Fruit fly (Drosophila melanogaster) whole organism, prepupa: Measurements from ENCODE around the gene CG10336.
A peak's percentile ranks its signal among the peaks of the same experiment; 100 is the strongest.

ENCODE experiments used
- Blimp-1 ChIP-seq: fragments of 200-800 bp; sonication (Bioruptor generic); optimal IDR thresholded peaks from 3 replicates; lab custom pipeline; 2017; ENCODE audit warnings: missing biosample characterization, missing genetic modification characterization, mild to moderate bottlenecking, moderate library complexity, missing genetic modification reagents
- CG10631 ChIP-seq: fragments of 200-800 bp; sonication (Bioruptor generic); optimal IDR thresholded peaks from 2 replicates; lab custom pipeline; 2016; ENCODE audit warnings: missing biosample characterization, missing genetic modification characterization
- CG10669 ChIP-seq: fragments of 200-800 bp; sonication (Bioruptor generic); optimal IDR thresholded peaks from 3 replicates; lab custom pipeline; 2018; ENCODE audit warnings: missing biosample characterization, mild to moderate bottlenecking, missing genetic modification characterization, moderate library complexity
- CG11294 ChIP-seq: fragments of 200-800 bp; sonication (Bioruptor generic); IDR thresholded peaks from 2 replicates; pipeline ENCODE4 v1.3.6; 2022; ENCODE audit warnings: missing biosample characterization, missing genetic modification characterization
- CG11902 ChIP-seq: fragments of 200-800 bp; sonication (Bioruptor generic); optimal IDR thresholded peaks from 3 replicates; lab custom pipeline; 2016; ENCODE audit warnings: missing biosample characterization, missing genetic modification characterization
- CG15336 ChIP-seq: fragments of 200-800 bp; sonication (Bioruptor generic); IDR thresholded peaks from 2 replicates; pipeline ENCODE4 v1.3.6; 2022; ENCODE audit warnings: missing biosample characterization, missing genetic modification characterization
- CG16779 ChIP-seq: fragments of 200-800 bp; sonication (Bioruptor generic); optimal IDR thresholded peaks from 3 replicates; lab custom pipeline; 2017; ENCODE audit warnings: missing biosample characterization, mild to moderate bottlenecking, missing genetic modification characterization
- CG3032 ChIP-seq: fragments of 200-800 bp; optimal IDR thresholded peaks from 2 replicates; lab custom pipeline; 2019; ENCODE audit warnings: missing biosample characterization, mild to moderate bottlenecking, missing genetic modification characterization, moderate library complexity
- CG31627 ChIP-seq: fragments of 200-800 bp; sonication (Bioruptor generic); optimal IDR thresholded peaks from 3 replicates; lab custom pipeline; 2016; ENCODE audit warnings: missing biosample characterization, missing genetic modification characterization
- CG32006 ChIP-seq: fragments of 200-800 bp; sonication (Bioruptor generic); optimal IDR thresholded peaks from 3 replicates; lab custom pipeline; 2017; ENCODE audit warnings: missing biosample characterization, mild to moderate bottlenecking, missing genetic modification characterization
- CG34406 ChIP-seq: fragments of 200-800 bp; sonication (Bioruptor generic); optimal IDR thresholded peaks from 3 replicates; lab custom pipeline; 2016; ENCODE audit warnings: missing biosample characterization, missing genetic modification characterization
- CG3919 ChIP-seq: fragments of 200-800 bp; sonication (Bioruptor generic); optimal IDR thresholded peaks from 3 replicates; lab custom pipeline; 2016; ENCODE audit warnings: missing biosample characterization, missing genetic modification characterization
- CG4318 ChIP-seq: fragments of 200-800 bp; sonication (Bioruptor generic); optimal IDR thresholded peaks from 3 replicates; lab custom pipeline; 2017; ENCODE audit warnings: missing biosample characterization, mild to moderate bottlenecking, missing genetic modification characterization
- CG6163 ChIP-seq: fragments of 200-800 bp; sonication (Bioruptor generic); IDR thresholded peaks from 3 replicates; pipeline ENCODE4 v1.3.6; 2022; ENCODE audit warnings: missing biosample characterization, missing genetic modification characterization
- CG6276 ChIP-seq: fragments of 200-800 bp; sonication (Bioruptor generic); optimal IDR thresholded peaks from 2 replicates; lab custom pipeline; 2017; ENCODE audit warnings: missing biosample characterization, mild to moderate bottlenecking, missing genetic modification characterization
- CG6808 ChIP-seq: fragments of 200-800 bp; sonication (Bioruptor generic); optimal IDR thresholded peaks from 3 replicates; lab custom pipeline; 2017; ENCODE audit warnings: missing biosample characterization, missing genetic modification characterization, mild to moderate bottlenecking, moderate library complexity, missing genetic modification reagents
- CG6854 ChIP-seq: fragments of 200-800 bp; sonication (Bioruptor generic); optimal IDR thresholded peaks from 2 replicates; lab custom pipeline; 2017; ENCODE audit warnings: missing biosample characterization, mild to moderate bottlenecking, missing genetic modification characterization
- CG7368 ChIP-seq: fragments of 200-800 bp; sonication (Bioruptor generic); optimal IDR thresholded peaks from 3 replicates; lab custom pipeline; 2016; ENCODE audit warnings: missing biosample characterization, missing genetic modification characterization
- CG8119 ChIP-seq: fragments of 200-800 bp; sonication (Bioruptor generic); IDR thresholded peaks from 3 replicates; pipeline ENCODE4 v1.3.6; 2022; ENCODE audit warnings: missing biosample characterization, missing genetic modification characterization
- CG8319 ChIP-seq: fragments of 200-800 bp; sonication (Bioruptor generic); optimal IDR thresholded peaks from 3 replicates; lab custom pipeline; 2016; ENCODE audit warnings: missing biosample characterization, missing genetic modification characterization
- CG8632 ChIP-seq: fragments of 200-800 bp; sonication (Bioruptor generic); optimal IDR thresholded peaks from 3 replicates; lab custom pipeline; 2016; ENCODE audit warnings: missing biosample characterization, missing genetic modification characterization
- CG9139 ChIP-seq: fragments of 200-800 bp; sonication (Bioruptor generic); optimal IDR thresholded peaks from 3 replicates; lab custom pipeline; 2017; ENCODE audit warnings: missing biosample characterization, mild to moderate bottlenecking, missing genetic modification characterization
- Eip75B ChIP-seq: fragments of 200-800 bp; sonication (Bioruptor generic); optimal IDR thresholded peaks from 3 replicates; lab custom pipeline; 2016; ENCODE audit warnings: missing biosample characterization, missing genetic modification characterization
- Eip78C ChIP-seq: fragments of 200-800 bp; sonication (Bioruptor generic); peaks from one replicate; lab custom pipeline; 2016; ENCODE audit warnings: missing biosample characterization, missing genetic modification characterization
- Eip93F ChIP-seq: fragments of 200-800 bp; sonication (Bioruptor generic); optimal IDR thresholded peaks from 2 replicates; lab custom pipeline; 2016; ENCODE audit warnings: missing biosample characterization, mild to moderate bottlenecking, missing genetic modification characterization
- Ets21C ChIP-seq: fragments of 200-800 bp; sonication (Bioruptor generic); optimal IDR thresholded peaks from 3 replicates; lab custom pipeline; 2016; ENCODE audit warnings: missing biosample characterization, missing genetic modification characterization
- Ets96B ChIP-seq: fragments of 200-800 bp; optimal IDR thresholded peaks from 2 replicates; lab custom pipeline; 2019; ENCODE audit warnings: missing biosample characterization, mild to moderate bottlenecking, missing genetic modification characterization, moderate library complexity
- Hr39 ChIP-seq: fragments of 200-800 bp; sonication (Bioruptor generic); optimal IDR thresholded peaks from 2 replicates; lab custom pipeline; 2016; ENCODE audit warnings: missing biosample characterization, missing genetic modification characterization
- Hr4 ChIP-seq: fragments of 200-800 bp; sonication (Bioruptor generic); optimal IDR thresholded peaks from 3 replicates; lab custom pipeline; 2016; ENCODE audit warnings: missing biosample characterization, missing genetic modification characterization
- Lpt ChIP-seq: fragments of 200-800 bp; sonication (Bioruptor generic); optimal IDR thresholded peaks from 3 replicates; lab custom pipeline; 2016; ENCODE audit warnings: missing biosample characterization, missing genetic modification characterization
- Met ChIP-seq: fragments of 200-800 bp; sonication (Bioruptor generic); optimal IDR thresholded peaks from 3 replicates; lab custom pipeline; 2016; ENCODE audit warnings: missing biosample characterization, missing genetic modification characterization
- OdsH ChIP-seq: fragments of 200-800 bp; sonication (Bioruptor generic); optimal IDR thresholded peaks from 3 replicates; lab custom pipeline; 2016; ENCODE audit warnings: missing biosample characterization, missing genetic modification characterization
- Sox14 ChIP-seq: fragments of 200-800 bp; sonication (Bioruptor generic); optimal IDR thresholded peaks from 3 replicates; lab custom pipeline; 2016; ENCODE audit warnings: missing biosample characterization, missing genetic modification characterization
- Sox15 ChIP-seq: fragments of 200-800 bp; sonication (Bioruptor generic); optimal IDR thresholded peaks from 3 replicates; lab custom pipeline; 2016; ENCODE audit warnings: missing biosample characterization, missing genetic modification characterization
- achi ChIP-seq: fragments of 200-800 bp; sonication (Bioruptor generic); optimal IDR thresholded peaks from 3 replicates; lab custom pipeline; 2016; ENCODE audit warnings: missing biosample characterization, missing genetic modification characterization
- acj6 ChIP-seq: fragments of 200-800 bp; sonication (Bioruptor generic); optimal IDR thresholded peaks from 3 replicates; lab custom pipeline; 2016; ENCODE audit warnings: missing biosample characterization, missing genetic modification characterization
- cyc ChIP-seq: fragments of 200-800 bp; sonication (Bioruptor generic); optimal IDR thresholded peaks from 3 replicates; lab custom pipeline; 2016; ENCODE audit warnings: missing biosample characterization, missing genetic modification characterization
- dac ChIP-seq: fragments of 200-800 bp; sonication (Bioruptor generic); optimal IDR thresholded peaks from 2 replicates; lab custom pipeline; 2017; ENCODE audit warnings: missing biosample characterization, mild to moderate bottlenecking, missing genetic modification characterization
- eg ChIP-seq: fragments of 200-800 bp; sonication (Bioruptor generic); IDR thresholded peaks from 3 replicates; pipeline ENCODE4 v1.3.6; 2022; ENCODE audit warnings: missing biosample characterization, missing genetic modification characterization
- fkh ChIP-seq: fragments of 200-800 bp; sonication (Bioruptor generic); optimal IDR thresholded peaks from 3 replicates; lab custom pipeline; 2017; ENCODE audit warnings: missing biosample characterization, mild to moderate bottlenecking, missing genetic modification characterization, moderate library complexity
- lz ChIP-seq: fragments of 200-800 bp; sonication (Bioruptor generic); optimal IDR thresholded peaks from 3 replicates; lab custom pipeline; 2016; ENCODE audit warnings: missing biosample characterization, missing genetic modification characterization
- net ChIP-seq: fragments of 200-800 bp; sonication (Bioruptor generic); optimal IDR thresholded peaks from 3 replicates; lab custom pipeline; 2016; ENCODE audit warnings: missing biosample characterization, missing genetic modification characterization
- pdm3 ChIP-seq: fragments of 200-800 bp; sonication (Bioruptor generic); optimal IDR thresholded peaks from 3 replicates; lab custom pipeline; 2016; ENCODE audit warnings: missing biosample characterization, missing genetic modification characterization
- salr ChIP-seq, 2 experiments: fragments of 200-800 bp; sonication (Bioruptor generic); optimal IDR thresholded peaks; 3 replicates each; lab custom pipeline; 2016 to 2018; ENCODE audit warnings: missing biosample characterization in 2 of 2, missing genetic modification characterization in 2 of 2, mild to moderate bottlenecking in 1 of 2
- spab ChIP-seq: fragments of 200-800 bp; sonication (Bioruptor generic); optimal IDR thresholded peaks from 2 replicates; lab custom pipeline; 2017; ENCODE audit warnings: missing biosample characterization, mild to moderate bottlenecking, missing genetic modification characterization, missing genetic modification reagents
- svp ChIP-seq: fragments of 200-800 bp; sonication (Bioruptor generic); peaks from one replicate; lab custom pipeline; 2016; ENCODE audit warnings: missing biosample characterization, missing genetic modification characterization
- topi ChIP-seq: fragments of 200-800 bp; sonication (Bioruptor generic); optimal IDR thresholded peaks from 3 replicates; lab custom pipeline; 2016; ENCODE audit warnings: missing biosample characterization, missing genetic modification characterization
- vri ChIP-seq: fragments of 200-800 bp; sonication (Bioruptor generic); optimal IDR thresholded peaks from 3 replicates; lab custom pipeline; 2016; ENCODE audit warnings: missing biosample characterization, mild to moderate bottlenecking, missing genetic modification characterization

The CG10336 gene

dm6 chr2L:18694724-18695105 lies 5.4 kb downstream of the CG10336 start (continued):
- peak; percentile 43 for TF ChIP-seq CG3919 (GFP tag; lab: Kevin White, UChicago)
- TF ChIP-seq cyc (GFP tag; lab: Kevin White, UChicago), result peak; percentile 29
- no peak for TF ChIP-seq Sox15 (GFP tag; lab: Kevin White, UChicago)
- TF ChIP-seq acj6 (GFP tag; lab: Kevin White, UChicago), result peak; percentile 73
- TF ChIP-seq CG8119 (GFP tag; lab: Robert Waterston, UW), result peak; percentile 77
- peak; percentile 46 for TF ChIP-seq lz (GFP tag; lab: Kevin White, UChicago)
- peak; percentile 66 for TF ChIP-seq OdsH (GFP tag; lab: Kevin White, UChicago)
- peak; percentile 48 for TF ChIP-seq achi
- TF ChIP-seq Eip75B (GFP tag; lab: Kevin White, UChicago), result peak; percentile 58
- peak; percentile 59 for TF ChIP-seq CG15336
- no peak for TF ChIP-seq CG8319 (GFP tag; lab: Kevin White, UChicago)
- TF ChIP-seq CG10631 (GFP tag; lab: Kevin White, UChicago), result peak; percentile 53
- TF ChIP-seq CG16779 (tag; lab: Kevin White, UChicago), result no peak
- peak; percentile 83 for TF ChIP-seq Eip78C (GFP tag; lab: Kevin White, UChicago)
- peak; percentile 35 for TF ChIP-seq CG34406 (GFP tag; lab: Kevin White, UChicago)
- TF ChIP-seq Ets96B, result peak; percentile 58
- peak; percentile 27 for TF ChIP-seq CG10669 (GFP tag; lab: Kevin White, UChicago)
- peak; percentile 55 for TF ChIP-seq CG8632
- peak; percentile 43 for TF ChIP-seq net (GFP tag; lab: Kevin White, UChicago)
- TF ChIP-seq svp, result no peak
- TF ChIP-seq CG32006, result peak; percentile 66
- TF ChIP-seq Hr4 (GFP tag; lab: Kevin White, UChicago), result peak; percentile 65

DNA sequence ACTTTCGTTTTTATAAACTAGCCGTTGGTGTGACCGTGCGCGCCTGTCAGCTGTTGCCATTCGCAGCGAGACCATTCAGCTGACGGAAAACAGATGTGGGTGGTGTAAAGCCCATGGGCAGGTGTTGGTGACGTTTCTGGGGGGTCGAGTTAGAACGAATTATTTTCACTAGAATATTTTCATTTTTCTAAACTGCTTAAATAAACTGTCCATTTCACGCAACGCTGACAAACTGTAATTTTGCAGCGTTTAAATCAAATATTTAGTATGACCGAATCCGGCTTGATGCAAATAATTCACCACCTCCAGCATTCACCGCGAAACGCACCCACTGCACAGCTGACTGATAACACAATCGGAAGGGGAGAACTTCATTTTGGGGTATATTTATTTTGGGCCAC lies 6.1 kb downstream of the CG10336 start, which contains the start of the genes CG10383 and CG10338:
Gene CG10383, minus strand, starts transcription at position 199 of the 401 bp plus-strand sequence.
Gene CG10338, plus strand, starts transcription at position 261 of the 401 bp plus-strand sequence.
- TF ChIP-seq eg (peak; percentile 94), Met (peak; percentile 90), CG15336 (peak; percentile 84), vri (GFP tag; lab: Kevin White, UChicago) (peak; percentile 75), CG6276 (no peak), pdm3 (GFP tag; lab: Kevin White, UChicago) (no peak), net (GFP tag; lab: Kevin White, UChicago) (peak; percentile 83), Ets96B (peak; percentile 63), CG11294 (GFP tag; lab: Robert Waterston, UW) (peak; percentile 87), Sox14 (GFP tag; lab: Kevin White, UChicago) (peak; percentile 91), CG6163 (GFP tag; lab: Robert Waterston, UW) (peak; percentile 95), CG3032 (tag; lab: Kevin White, UChicago) (peak; percentile 73), CG8319 (GFP tag; lab: Kevin White, UChicago) (peak; percentile 88), spab (GFP tag; lab: Kevin White, UChicago) (peak; percentile 41), CG10631 (GFP tag; lab: Kevin White, UChicago) (peak; percentile 84), CG7368 (GFP tag; lab: Kevin White, UChicago) (peak; percentile 86), CG9139 (GFP tag; lab: Kevin White, UChicago) (no peak), fkh (GFP tag; lab: Kevin White, UChicago) (peak; percentile 31), Ets21C (GFP tag; lab: Kevin White, UChicago) (peak; percentile 85), CG11902 (GFP tag; lab: Kevin White, UChicago) (peak; percentile 87), CG31627 (GFP tag; lab: Kevin White, UChicago) (peak; percentile 93), Hr4 (GFP tag; lab: Kevin White, UChicago) (peak; percentile 86), Eip75B (GFP tag; lab: Kevin White, UChicago) (peak; percentile 86), CG32006 (peak; percentile 77), Eip93F (GFP tag; lab: Kevin White, UChicago) (peak; percentile 89), Hr39 (GFP tag; lab: Kevin White, UChicago) (peak; percentile 93), CG4318 (GFP tag; lab: Kevin White, UChicago) (peak; percentile 69), cyc (GFP tag; lab: Kevin White, UChicago) (peak; percentile 93), CG6854 (GFP tag; lab: Kevin White, UChicago) (peak; percentile 49), CG6808 (GFP tag; lab: Kevin White, UChicago) (no peak), CG10669 (GFP tag; lab: Kevin White, UChicago) (peak; percentile 64), Sox15 (GFP tag; lab: Kevin White, UChicago) (peak; percentile 84), topi (GFP tag; lab: Kevin White, UChicago) (peak; percentile 88), CG8119 (GFP tag; lab: Robert Waterston, UW) (peak; percentile 69; the same call in 2 of the 3 replicates), Eip78C (GFP tag; lab: Kevin White, UChicago) (peak; percentile 96), svp (peak; percentile 93), dac (peak; percentile 85), OdsH (GFP tag; lab: Kevin White, UChicago) (peak; percentile 89), Lpt (peak; percentile 82), CG3919 (GFP tag; lab: Kevin White, UChicago) (peak; percentile 93), salr (GFP tag; optimal IDR thresholded peaks at IDR 0.05; lab: Kevin White, UChicago) (peak; percentile 57 to 64), lz (GFP tag; lab: Kevin White, UChicago) (peak; percentile 89), Blimp-1 (peak; percentile 96)
